Fruit fly (Drosophila melanogaster) whole organism: Measurements from ENCODE around the gene Obp85a.

Source experiments
- Dll ChIP-seq: fragments of >200 bp; optimal IDR thresholded peaks from 2 replicates; lab custom pipeline; 2017
- EcR ChIP-seq, 2 experiments: fragments of >200 bp; optimal IDR thresholded peaks; 2 replicates each; lab custom pipeline; 2017; ENCODE audit warnings: missing biosample characterization in 2 of 2, missing genetic modification characterization in 2 of 2, missing genetic modification reagents in 2 of 2
- pan ChIP-seq: fragments of >200 bp; optimal IDR thresholded peaks from 2 replicates; lab custom pipeline; 2017
- psq ChIP-seq: fragments of >200 bp; optimal IDR thresholded peaks from 2 replicates; lab custom pipeline; 2017
- usp ChIP-seq: fragments of >200 bp; optimal IDR thresholded peaks from 2 replicates; lab custom pipeline; 2017; ENCODE audit warnings: missing biosample characterization, missing genetic modification characterization, mixed read lengths

dm6 chr3R:8389636-8390035, 30.8 kb downstream of the Obp85a start:
- TF ChIP-seq EcR (GFP tag; optimal IDR thresholded peaks at IDR 0.05; lab: Kevin White, UChicago), result no peak
- TF ChIP-seq psq (lab: Kevin White, UChicago), result no peak
- no peak for TF ChIP-seq pan (lab: Kevin White, UChicago)
- no peak for TF ChIP-seq usp (GFP tag; lab: Kevin White, UChicago)
- TF ChIP-seq Dll (lab: Kevin White, UChicago), result no peak
